Worm (Caenorhabditis elegans) whole organism, L3 larva: ENCODE data around the gene abcf-3.

Experiments used
- ama-1 ChIP-seq: fragments of 150-350 bp; optimal IDR thresholded peaks from 2 replicates; lab custom pipeline; 2018
- elt-1 ChIP-seq: fragments of 150-350 bp; optimal IDR thresholded peaks from 2 replicates; lab custom pipeline; 2014; ENCODE audit warnings: missing biosample characterization, missing genetic modification characterization
- fkh-10 ChIP-seq: sonication (generic microtip); optimal IDR thresholded peaks from 2 replicates; lab custom pipeline; 2017; ENCODE audit warnings: missing biosample characterization, missing genetic modification reagents, missing genetic modification characterization
- mdl-1 ChIP-seq: fragments of 150-350 bp; optimal IDR thresholded peaks from 2 replicates; lab custom pipeline; 2014; ENCODE audit warnings: missing biosample characterization, missing genetic modification characterization
- nhr-11 ChIP-seq: fragments of 150-350 bp; optimal IDR thresholded peaks from 2 replicates; lab custom pipeline; 2014; ENCODE audit warnings: missing biosample characterization, missing genetic modification characterization
- nhr-237 ChIP-seq: fragments of 150-350 bp; optimal IDR thresholded peaks from 2 replicates; lab custom pipeline; 2014; ENCODE audit warnings: missing biosample characterization, missing genetic modification characterization
- tbx-2 ChIP-seq: sonication (generic microtip); optimal IDR thresholded peaks from 2 replicates; lab custom pipeline; 2016; ENCODE audit warnings: mild to moderate bottlenecking, missing genetic modification characterization, missing compliant biosample characterization
- unc-62 ChIP-seq: fragments of 150-350 bp; sonication (generic microtip); optimal IDR thresholded peaks from 4 replicates; lab custom pipeline; 2014; ENCODE audit warnings: missing biosample characterization, missing genetic modification reagents, missing genetic modification characterization
- ztf-11 ChIP-seq: fragments of 150-350 bp; optimal IDR thresholded peaks from 2 replicates; lab custom pipeline; 2014; ENCODE audit warnings: missing biosample characterization, missing genetic modification characterization

DNA sequence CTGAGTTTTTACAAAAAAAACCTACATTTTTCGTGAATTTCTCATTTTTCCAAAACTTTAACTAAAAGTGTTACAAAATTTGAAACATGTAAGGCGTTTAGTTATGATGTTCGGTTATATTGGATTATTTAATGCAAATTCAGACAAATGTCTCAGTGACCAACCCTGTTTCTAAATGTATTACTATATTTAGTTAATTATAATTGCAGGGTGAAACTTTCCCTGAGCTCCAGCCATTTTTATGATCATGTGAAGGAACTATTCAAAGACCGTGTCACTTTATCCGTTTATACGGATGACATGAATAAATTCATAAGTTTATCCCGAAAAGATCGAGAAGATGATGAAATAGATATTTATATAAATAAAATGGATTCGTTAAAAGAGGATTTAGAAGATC is 17.6 kb downstream of the abcf-3 start, which contains the start of gene C23G10.5:
- no peak for TF ChIP-seq mdl-1 (tag; lab: Kevin White, UChicago)
- TF ChIP-seq fkh-10 (GFP tag; lab: Kevin White, UChicago), result no peak
- no peak for TF ChIP-seq ama-1
- no peak for TF ChIP-seq nhr-237 (tag; lab: Kevin White, UChicago)
- TF ChIP-seq unc-62, result no peak
- no peak for TF ChIP-seq ztf-11
- no peak for TF ChIP-seq elt-1 (tag; lab: Kevin White, UChicago)
- TF ChIP-seq tbx-2, result no peak
- no peak for TF ChIP-seq nhr-11
